Fruit fly (Drosophila melanogaster): Measurements from ENCODE around the gene HipHop.
A peak's percentile ranks its signal among the peaks of the same experiment; 100 is the strongest.

Gene HipHop

DNA sequence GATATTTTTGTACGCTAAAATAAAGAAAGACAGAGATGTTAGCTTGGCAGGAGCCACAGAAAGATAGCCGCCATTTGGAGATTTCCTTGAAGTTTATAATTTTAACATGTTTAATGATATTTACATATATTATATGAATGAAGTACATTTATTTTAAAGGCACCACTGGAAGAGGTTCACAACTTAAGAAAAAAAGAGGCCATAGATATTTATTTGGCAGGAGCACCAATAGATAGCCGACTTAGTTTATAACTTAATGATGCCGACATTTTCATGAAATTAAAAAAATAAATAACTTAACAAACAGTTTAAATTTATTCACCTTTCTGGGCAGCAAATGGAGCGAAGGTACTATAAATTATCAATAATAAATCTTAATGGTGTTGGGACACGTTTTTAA is 1.1 kb downstream of the HipHop start:
- no peak for TF ChIP-seq noc (tag; optimal IDR thresholded peaks at IDR 0.05)

DNA sequence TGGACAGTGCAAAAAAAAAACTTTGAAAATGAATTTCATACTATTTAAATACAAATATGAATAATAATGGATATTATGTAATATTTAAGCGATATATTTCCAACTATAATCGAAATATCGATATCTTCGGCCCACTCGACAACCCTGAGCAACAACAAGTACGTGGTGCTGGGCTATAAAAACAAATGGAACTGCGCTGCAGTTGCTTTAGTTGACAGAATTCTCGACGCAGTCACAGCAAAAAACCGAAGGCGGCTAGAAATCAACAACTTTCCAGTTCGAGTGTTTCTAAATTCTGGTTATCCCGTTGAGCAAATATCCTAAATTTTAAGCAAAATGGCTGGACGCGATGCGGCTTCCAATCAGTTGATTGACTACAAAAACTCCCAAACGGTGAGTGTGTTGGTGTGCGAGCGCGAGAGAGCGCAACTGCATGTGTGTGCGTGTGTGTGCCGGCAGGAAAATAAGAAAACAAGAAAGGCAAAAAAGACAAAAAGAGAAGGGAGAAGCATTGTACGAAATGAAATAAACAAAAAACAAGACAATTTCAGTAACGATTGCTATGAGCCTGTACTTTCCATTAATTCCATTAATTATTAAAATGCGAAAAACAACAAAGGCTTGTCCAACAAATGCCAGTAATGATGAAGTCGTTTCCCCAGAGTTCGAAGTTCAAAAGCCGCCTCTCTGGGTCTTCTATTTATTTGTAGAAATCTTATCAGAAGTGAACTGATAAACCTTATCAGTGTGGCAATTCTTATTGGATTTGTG is 1.7 kb downstream of the HipHop start, which contains the start of gene Cat:
Cat (plus strand) TSS at position 155 of the 771 bp plus-strand sequence.
- peak; percentile 75 for TF ChIP-seq noc (tag; optimal IDR thresholded peaks at IDR 0.05)

DNA sequence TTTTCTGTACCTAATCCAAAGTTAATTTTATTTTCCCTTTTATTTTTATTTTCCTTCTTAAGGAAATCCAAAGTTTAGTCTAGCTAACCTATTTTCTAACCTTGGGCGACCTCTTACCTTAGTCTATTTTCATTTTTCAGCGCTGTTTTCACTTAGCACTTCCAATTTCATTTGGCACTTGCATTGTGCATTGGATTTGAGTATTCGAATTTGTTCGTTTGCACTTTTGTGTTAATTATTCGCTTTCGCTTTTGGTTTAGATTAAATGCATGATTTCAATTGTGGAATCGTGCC is 2.2 kb downstream of the HipHop start:
- TF ChIP-seq noc (tag; optimal IDR thresholded peaks at IDR 0.05), result no peak

DNA sequence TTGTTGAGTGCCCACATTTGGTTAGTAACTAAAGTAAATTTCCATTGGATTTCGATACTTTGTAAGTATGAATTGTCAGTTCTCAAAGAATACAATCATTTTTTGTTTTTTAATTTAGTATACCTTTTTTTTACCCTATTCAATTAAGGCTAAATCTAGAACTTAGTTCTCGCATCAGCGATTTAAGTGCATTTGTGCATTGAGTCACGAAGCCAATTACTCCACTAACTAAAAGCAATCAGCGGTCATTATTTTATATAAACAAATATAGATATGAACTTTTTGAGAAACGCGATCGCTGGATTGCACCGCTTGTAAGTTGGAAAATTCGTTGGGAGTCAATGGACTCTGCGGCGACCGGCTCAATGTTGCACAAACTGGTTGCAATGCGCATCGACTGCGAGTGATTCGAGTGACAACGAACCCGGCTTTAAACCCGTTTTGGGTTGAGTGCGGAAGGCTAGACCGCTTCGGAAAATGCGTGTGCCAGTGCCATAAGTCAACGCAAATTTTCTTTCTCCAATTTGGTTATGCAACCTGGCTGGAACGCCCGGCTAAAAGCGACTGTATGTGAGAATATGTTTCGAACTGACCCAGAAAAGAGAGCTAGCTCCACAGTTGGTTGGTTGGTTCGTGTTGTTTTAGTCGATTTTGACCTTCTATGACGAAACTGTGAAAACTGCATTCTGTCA is 3.0 kb downstream of the HipHop start:
- TF ChIP-seq noc (tag; optimal IDR thresholded peaks at IDR 0.05), result no peak

DNA sequence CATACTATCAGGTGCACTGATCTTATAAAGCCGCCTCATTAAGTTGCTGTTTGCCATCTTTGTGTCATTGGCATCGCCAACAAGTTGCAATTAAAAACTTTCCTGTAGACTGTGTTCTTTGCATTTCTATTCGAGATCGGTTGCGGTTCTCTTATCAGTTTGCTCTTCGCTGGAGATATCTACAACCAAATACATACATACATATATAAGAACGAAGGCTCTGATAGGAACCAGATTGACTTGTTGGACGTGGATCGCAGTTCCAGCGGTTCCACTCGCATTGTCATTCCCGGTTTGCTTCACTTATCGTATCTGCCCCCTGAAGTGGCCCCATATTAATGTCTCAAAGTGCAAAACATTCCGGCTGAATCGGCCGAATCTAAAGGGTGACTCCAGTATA is 3.9 kb downstream of the HipHop start:
- no peak for TF ChIP-seq noc (tag; optimal IDR thresholded peaks at IDR 0.05)

DNA sequence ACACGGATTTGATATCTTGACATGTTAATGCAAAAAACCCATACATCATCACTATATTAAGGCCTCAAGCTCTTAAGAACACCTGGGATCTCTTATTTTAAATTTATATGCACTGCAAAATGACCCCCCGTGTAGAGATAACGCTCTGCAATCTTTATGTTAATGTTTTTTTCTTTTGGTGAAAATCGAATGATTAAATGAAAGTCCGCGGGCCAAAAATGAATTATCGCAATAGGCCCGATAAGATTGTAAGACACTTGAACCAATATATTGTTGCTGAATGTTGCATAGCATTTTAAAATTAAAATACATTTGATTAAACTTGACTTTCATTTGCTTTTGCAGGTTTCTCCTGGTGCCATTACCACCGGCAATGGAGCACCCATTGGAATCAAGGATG is 5.0 kb downstream of the HipHop start:
- peak; percentile 43 for TF ChIP-seq noc (tag; optimal IDR thresholded peaks at IDR 0.05)

DNA sequence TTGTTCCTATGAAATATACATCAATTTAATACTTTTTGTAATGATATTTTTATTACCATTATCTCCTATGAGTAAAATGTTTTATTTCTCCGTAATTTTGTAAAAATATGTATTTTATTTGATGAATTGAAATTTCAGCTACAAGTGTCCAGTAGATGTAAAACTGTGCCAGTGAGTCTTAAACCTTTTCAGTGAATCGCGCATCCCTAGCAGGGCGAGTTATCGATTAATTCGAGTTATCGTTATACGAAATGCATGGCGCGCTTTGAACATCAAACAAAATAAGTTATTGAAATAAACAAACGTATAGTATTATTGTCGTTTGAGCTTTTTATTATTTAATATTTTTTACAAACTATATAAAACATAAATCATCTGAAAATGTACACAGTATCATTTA is 7.3 kb downstream of the HipHop start:
- TF ChIP-seq noc (tag; optimal IDR thresholded peaks at IDR 0.05), result no peak

DNA sequence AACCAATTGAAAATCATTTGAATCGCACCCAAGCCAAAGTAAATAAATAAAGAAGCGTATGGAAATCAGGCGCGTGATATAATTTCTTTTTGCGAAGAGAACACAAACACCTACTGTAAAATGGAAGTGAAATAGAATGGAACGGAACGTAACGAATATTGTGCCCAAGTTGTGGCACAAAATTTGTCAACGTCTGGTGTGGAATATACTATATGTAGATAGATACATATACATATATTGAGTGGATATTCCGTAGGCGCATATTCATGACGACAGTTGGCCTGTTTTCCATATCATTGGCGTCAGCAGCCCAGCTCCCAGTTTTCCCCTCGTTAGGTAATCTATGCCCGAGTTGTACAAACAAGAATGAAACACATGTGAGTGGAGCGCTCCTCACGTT is 11.2 kb downstream of the HipHop start:
- no peak for TF ChIP-seq noc (tag; optimal IDR thresholded peaks at IDR 0.05)

DNA sequence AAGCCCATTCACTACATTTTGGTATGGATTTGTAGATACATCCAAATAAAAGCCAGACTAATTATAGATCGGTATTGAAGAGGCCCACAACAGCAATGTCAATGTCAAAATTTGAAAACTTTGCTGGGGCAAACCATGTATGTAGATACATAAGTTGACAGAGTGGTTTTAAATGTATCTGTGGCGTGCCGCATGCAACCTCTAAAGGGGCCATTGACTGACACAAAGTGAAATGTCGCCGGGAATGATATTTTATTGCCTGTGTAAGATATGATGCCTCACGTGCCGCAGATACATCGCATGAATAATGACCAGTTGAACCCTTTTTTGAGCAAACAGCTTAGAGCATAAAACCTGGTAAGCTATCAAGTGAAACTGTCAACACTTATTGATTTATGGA is 11.7 kb downstream of the HipHop start:
- no peak for TF ChIP-seq noc (tag; optimal IDR thresholded peaks at IDR 0.05)

DNA sequence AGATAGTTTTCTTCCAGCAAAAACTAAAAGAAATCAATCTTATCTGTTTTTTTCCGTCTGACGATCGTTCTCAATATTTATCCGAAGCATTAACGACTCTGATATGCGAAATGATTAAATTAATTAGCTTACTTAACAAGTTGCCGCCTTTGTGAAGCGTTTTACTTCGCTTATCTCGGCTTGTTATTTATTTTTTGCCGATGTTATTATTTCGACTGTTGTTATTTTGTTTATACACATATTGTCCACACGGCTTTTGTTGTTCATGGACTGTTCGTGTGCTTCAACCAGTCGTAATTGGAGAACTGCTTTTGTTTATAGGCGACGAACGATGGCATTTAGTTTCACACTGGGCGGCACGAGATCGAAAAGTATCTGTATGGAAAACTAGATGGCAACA is 12.3 kb downstream of the HipHop start:
- no peak for TF ChIP-seq noc (tag; optimal IDR thresholded peaks at IDR 0.05)

DNA sequence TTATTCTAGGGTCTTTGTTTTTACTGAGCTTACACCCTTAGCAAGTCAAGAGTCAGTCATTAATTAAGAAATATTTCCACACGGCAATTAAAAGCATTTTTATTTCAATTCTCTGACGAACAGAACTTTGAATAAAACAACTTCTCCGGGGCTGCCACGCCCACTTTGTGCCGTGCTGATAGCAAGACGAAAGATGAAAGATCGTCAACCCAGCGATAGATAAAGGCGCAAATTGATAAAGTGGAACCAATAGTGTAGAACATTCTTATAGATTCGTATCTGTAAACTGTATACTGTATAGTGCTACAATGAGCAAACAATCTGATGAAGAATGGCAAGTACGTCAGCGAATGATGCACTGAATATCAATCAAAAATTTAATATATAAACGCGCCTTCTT is 14.0 kb downstream of the HipHop start:
- TF ChIP-seq noc (tag; optimal IDR thresholded peaks at IDR 0.05), result peak; percentile 29

DNA sequence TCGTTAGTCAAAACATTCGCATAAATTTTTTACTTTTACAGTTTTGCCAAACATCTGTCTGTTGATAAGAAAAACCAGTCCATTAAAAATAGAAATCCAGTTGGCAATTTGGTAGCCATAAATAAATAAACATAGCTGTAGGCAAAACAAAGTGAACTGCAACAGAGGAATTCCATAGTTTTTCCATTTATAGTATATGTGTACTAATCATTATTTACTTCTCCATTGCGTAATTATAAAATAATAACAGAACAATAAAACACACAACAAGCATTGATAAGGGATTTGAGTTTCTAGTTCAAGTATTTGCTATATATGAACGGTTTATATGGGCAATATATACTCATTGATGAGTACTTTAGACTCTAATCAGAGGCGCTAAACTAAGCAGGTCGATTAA is 15.7 kb downstream of the HipHop start:
- TF ChIP-seq noc (tag; optimal IDR thresholded peaks at IDR 0.05), result peak; percentile 34

DNA sequence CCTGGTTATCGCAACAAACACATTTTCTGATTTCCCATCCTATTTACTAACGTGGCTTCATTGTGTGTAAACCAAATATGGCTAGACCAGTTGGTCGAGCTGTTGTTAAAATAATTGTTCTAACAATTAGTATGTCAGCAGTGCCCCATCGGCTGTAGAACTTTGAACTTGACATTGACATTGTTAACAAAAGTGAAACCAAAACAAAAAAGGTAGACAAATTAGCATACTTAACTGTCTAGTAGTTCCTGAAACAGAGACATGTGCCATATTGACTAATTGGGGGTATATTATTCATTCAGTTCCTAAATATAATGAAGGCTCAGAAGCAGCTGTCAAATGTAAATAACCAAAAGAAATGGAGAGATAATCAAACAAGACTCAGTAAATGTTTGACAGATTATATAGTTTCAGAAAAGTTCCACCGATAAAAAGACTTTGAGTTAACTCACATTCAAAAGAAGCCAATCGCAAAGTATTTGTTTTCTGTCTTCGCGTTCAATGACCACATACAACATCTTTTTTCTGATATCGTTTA is 16.8 kb downstream of the HipHop start:
- TF ChIP-seq noc (tag; optimal IDR thresholded peaks at IDR 0.05), result no peak

DNA sequence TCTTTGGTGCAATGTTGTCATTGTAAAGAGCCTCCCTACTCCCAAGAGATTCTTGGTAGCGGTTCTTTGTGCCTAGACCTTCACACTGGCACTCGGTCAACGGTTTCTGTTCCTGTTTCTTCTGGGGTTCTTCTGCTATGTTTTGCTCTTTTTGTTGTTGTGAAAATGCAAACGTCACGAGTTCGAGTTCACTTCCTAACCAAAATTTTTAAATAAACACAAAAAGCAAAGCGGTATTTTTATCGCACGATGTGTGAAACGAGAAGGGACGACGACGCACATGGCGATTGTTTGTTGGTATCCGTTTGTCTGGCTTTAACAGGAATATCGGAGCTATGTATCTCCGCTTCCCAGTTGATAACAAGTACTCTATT is 19.0 kb downstream of the HipHop start:
- no peak for TF ChIP-seq noc (tag; optimal IDR thresholded peaks at IDR 0.05)

DNA sequence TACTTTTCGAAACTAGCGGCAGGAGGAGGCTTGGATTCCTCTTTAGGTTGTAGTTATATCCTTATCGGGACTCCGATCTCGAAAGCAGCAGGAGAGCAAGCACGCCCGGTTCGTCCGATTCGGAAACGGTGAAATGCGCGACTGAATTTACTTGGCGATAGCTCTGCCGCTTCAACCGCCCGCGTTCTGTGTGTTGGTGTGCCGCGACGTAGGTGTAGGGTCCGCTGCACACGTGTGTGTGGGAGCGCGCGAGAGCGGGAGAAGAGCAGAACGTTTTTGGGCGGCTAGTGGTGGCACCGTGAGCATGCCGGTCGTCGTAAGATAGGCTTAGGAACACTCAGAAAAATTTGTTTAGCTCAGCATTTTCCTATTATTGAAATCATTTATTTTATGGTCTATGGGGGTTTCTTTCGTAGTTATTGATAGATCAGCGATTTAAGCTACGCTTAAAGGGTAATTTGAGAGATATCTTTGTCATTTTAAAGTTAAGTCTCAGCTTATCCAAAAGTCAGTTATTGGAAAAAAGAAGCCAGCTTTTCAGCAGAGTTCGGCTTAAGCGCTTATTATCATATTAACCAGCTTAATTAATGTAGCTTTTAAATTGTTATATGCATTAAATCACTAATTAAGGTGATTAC is 19.5 kb downstream of the HipHop start:
- peak; percentile 26 for TF ChIP-seq noc (tag; optimal IDR thresholded peaks at IDR 0.05)

DNA sequence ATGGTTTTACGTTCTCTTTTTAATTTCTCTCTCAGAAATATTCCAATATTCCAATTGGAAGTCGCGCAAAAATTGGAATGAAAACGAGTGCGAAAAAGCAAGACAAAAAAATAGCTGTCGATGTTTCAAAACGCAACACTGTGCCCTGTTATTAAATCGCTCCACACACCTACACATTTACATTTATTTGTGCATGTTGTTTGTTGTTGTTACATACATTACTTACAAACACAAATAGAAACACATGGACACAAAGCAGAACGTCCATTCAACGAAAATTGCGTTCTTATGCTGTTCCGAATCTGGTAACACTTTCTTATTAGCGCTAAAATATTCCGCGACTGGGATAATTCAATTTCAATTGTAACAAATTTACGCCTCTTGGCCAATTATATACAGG is 20.3 kb downstream of the HipHop start:
- TF ChIP-seq noc (tag; optimal IDR thresholded peaks at IDR 0.05), result no peak

DNA sequence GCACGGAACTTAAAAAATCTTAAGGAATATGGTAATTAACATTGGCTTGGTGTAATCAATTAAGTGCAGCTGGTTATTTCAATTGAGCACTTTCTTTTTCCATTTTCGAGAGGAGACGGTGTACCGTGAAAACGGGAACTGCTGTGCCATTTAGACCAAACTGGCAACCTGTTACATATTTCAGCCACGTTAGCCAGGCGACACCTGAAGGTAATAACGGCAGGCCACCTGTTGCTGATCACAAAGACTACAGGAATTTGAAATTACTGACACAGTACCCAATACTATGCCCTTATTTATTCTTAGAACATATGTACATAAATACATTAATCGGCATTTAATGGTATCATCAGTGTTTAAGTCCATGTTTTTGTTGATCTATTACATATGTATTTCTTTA is 21.3 kb downstream of the HipHop start:
- TF ChIP-seq noc (tag; optimal IDR thresholded peaks at IDR 0.05), result no peak
